Fruit fly (Drosophila melanogaster) whole organism, embryonic: ENCODE results near the gene Doc2.

ENCODE experiments used
- Ada2b ChIP-seq: fragments of 200-800 bp; sonication (Bioruptor generic); IDR thresholded peaks from 2 replicates; pipeline ENCODE4 v1.3.6; 2022; ENCODE audit warnings: missing biosample characterization, missing genetic modification characterization
- Adf1 ChIP-seq: fragments of 200-800 bp; sonication (Bioruptor generic); IDR thresholded peaks from 2 replicates; pipeline ENCODE4 v1.3.6; 2022; ENCODE audit warnings: missing biosample characterization, missing genetic modification characterization
- Awh ChIP-seq: fragments of 200-800 bp; sonication (Bioruptor generic); IDR thresholded peaks from 2 replicates; pipeline ENCODE4, ENCODE4 v1.3.6; 2022; ENCODE audit warnings: missing biosample characterization, missing genetic modification characterization
- Bgb ChIP-seq: fragments of 200-800 bp; sonication (Bioruptor generic); IDR thresholded peaks from 2 replicates; pipeline ENCODE4 v1.3.6; 2022; ENCODE audit warnings: missing biosample characterization, missing genetic modification characterization; ENCODE audit not compliant: partially characterized antibody
- CG10267 ChIP-seq: fragments of 200-800 bp; sonication (Bioruptor generic); optimal IDR thresholded peaks from 2 replicates; lab custom pipeline; 2018; ENCODE audit warnings: missing biosample characterization, mild to moderate bottlenecking, missing genetic modification characterization, moderate library complexity
- CG10274 ChIP-seq: fragments of 200-800 bp; sonication (Bioruptor generic); optimal IDR thresholded peaks from 3 replicates; lab custom pipeline; 2017; ENCODE audit warnings: missing biosample characterization, mild to moderate bottlenecking, missing genetic modification characterization
- CG10543 ChIP-seq: fragments of 200-800 bp; sonication (Bioruptor generic); optimal IDR thresholded peaks from 3 replicates; lab custom pipeline; 2017; ENCODE audit warnings: missing biosample characterization, mild to moderate bottlenecking, missing genetic modification characterization, moderate library complexity
- CG12299 ChIP-seq: fragments of 200-800 bp; sonication (Bioruptor generic); optimal IDR thresholded peaks from 2 replicates; lab custom pipeline; 2018; ENCODE audit warnings: missing biosample characterization, mild to moderate bottlenecking, missing genetic modification characterization
- CG16813 ChIP-seq: fragments of 200-800 bp; sonication (Bioruptor generic); IDR thresholded peaks from 3 replicates; pipeline ENCODE4 v1.3.6; 2022; ENCODE audit warnings: missing biosample characterization, missing genetic modification characterization; ENCODE audit not compliant: partially characterized antibody
- CG17359 ChIP-seq: fragments of 200-800 bp; sonication (Bioruptor generic); optimal IDR thresholded peaks from 3 replicates; lab custom pipeline; 2018; ENCODE audit warnings: missing biosample characterization, mild to moderate bottlenecking, missing genetic modification characterization, moderate library complexity
- CG3726 ChIP-seq: fragments of 200-800 bp; sonication (Bioruptor generic); IDR thresholded peaks from 3 replicates; pipeline ENCODE4, ENCODE4 v1.3.6; 2022; ENCODE audit warnings: missing biosample characterization, missing genetic modification characterization
- CG42726 ChIP-seq: fragments of 200-800 bp; sonication (Bioruptor generic); IDR thresholded peaks from 2 replicates; pipeline ENCODE4 v1.3.6; 2022; ENCODE audit warnings: missing biosample characterization, missing genetic modification characterization; ENCODE audit not compliant: partially characterized antibody
- CG4282 ChIP-seq: fragments of 200-800 bp; sonication (Bioruptor generic); optimal IDR thresholded peaks from 2 replicates; lab custom pipeline; 2016; ENCODE audit warnings: missing biosample characterization, missing genetic modification characterization
- CG4424 ChIP-seq: fragments of 200-800 bp; sonication (Bioruptor generic); optimal IDR thresholded peaks from 3 replicates; lab custom pipeline; 2016; ENCODE audit warnings: missing biosample characterization, missing genetic modification characterization
- CG4707 ChIP-seq: fragments of 200-800 bp; sonication (Bioruptor generic); optimal IDR thresholded peaks from 2 replicates; lab custom pipeline; 2018; ENCODE audit warnings: missing biosample characterization, mild to moderate bottlenecking, missing genetic modification characterization, moderate library complexity
- CG6791 ChIP-seq: fragments of 200-800 bp; sonication (Bioruptor generic); IDR thresholded peaks from 3 replicates; pipeline ENCODE4 v1.3.6; 2022; ENCODE audit warnings: missing biosample characterization, missing genetic modification characterization; ENCODE audit not compliant: partially characterized antibody
- CG7357 ChIP-seq: fragments of 200-800 bp; sonication (Bioruptor generic); IDR thresholded peaks from 3 replicates; pipeline ENCODE4 v1.3.6; 2022; ENCODE audit warnings: missing biosample characterization, missing genetic modification characterization
- CG7963 ChIP-seq: fragments of 200-800 bp; sonication (Bioruptor generic); IDR thresholded peaks from 3 replicates; pipeline ENCODE4 v1.3.6; 2022; ENCODE audit warnings: missing biosample characterization, missing genetic modification characterization; ENCODE audit not compliant: partially characterized antibody
- CTCF ChIP-seq: fragments of 200-800 bp; sonication (Bioruptor generic); optimal IDR thresholded peaks from 2 replicates; lab custom pipeline; 2017; ENCODE audit warnings: missing biosample characterization, mild to moderate bottlenecking, missing genetic modification characterization, moderate library complexity
- Dp ChIP-seq: fragments of 200-800 bp; sonication (Bioruptor generic); optimal IDR thresholded peaks from 2 replicates; lab custom pipeline; 2018; ENCODE audit warnings: missing biosample characterization, mild to moderate bottlenecking, missing genetic modification characterization, moderate library complexity
- Elba2 ChIP-seq: fragments of 200-800 bp; sonication (Bioruptor generic); optimal IDR thresholded peaks from 3 replicates; lab custom pipeline; 2016; ENCODE audit warnings: missing biosample characterization, missing genetic modification characterization
- Ets65A ChIP-seq: fragments of 200-800 bp; sonication (Bioruptor generic); peaks from one replicate; lab custom pipeline; 2016; ENCODE audit warnings: missing biosample characterization, missing genetic modification characterization
- HLH3B ChIP-seq: fragments of 200-800 bp; sonication (Bioruptor generic); IDR thresholded peaks from 2 replicates; pipeline ENCODE4 v1.3.6; 2022; ENCODE audit warnings: missing biosample characterization, missing genetic modification characterization
- HLH4C ChIP-seq: fragments of 200-800 bp; sonication (Bioruptor generic); IDR thresholded peaks from 3 replicates; pipeline ENCODE4 v1.3.6; 2022; ENCODE audit warnings: missing biosample characterization, missing genetic modification characterization; ENCODE audit not compliant: partially characterized antibody
- HmgZ ChIP-seq: fragments of 200-800 bp; sonication (Bioruptor generic); optimal IDR thresholded peaks from 2 replicates; lab custom pipeline; 2018; ENCODE audit warnings: missing biosample characterization, mild to moderate bottlenecking, missing genetic modification characterization
- Max ChIP-seq: fragments of 200-800 bp; sonication (Bioruptor generic); optimal IDR thresholded peaks from 2 replicates; lab custom pipeline; 2016; ENCODE audit warnings: missing biosample characterization, mild to moderate bottlenecking, missing genetic modification characterization
- Nf-YA ChIP-seq: fragments of 200-800 bp; sonication (Bioruptor generic); IDR thresholded peaks from 2 replicates; pipeline ENCODE4 v1.3.6; 2022; ENCODE audit warnings: missing biosample characterization, missing genetic modification characterization
- Opbp ChIP-seq: fragments of 200-800 bp; sonication (Bioruptor generic); IDR thresholded peaks from 3 replicates; pipeline ENCODE4 v1.3.6; 2022; ENCODE audit warnings: missing biosample characterization, missing genetic modification characterization; ENCODE audit not compliant: partially characterized antibody
- PHDP ChIP-seq: fragments of 200-800 bp; sonication (Bioruptor generic); optimal IDR thresholded peaks from 3 replicates; lab custom pipeline; 2018; ENCODE audit warnings: missing biosample characterization, mild to moderate bottlenecking, missing genetic modification characterization, moderate library complexity
- Pdp1 ChIP-seq, 2 experiments: fragments of 200-800 bp; sonication (Bioruptor generic); optimal IDR thresholded peaks; 3 replicates each; lab custom pipeline; 2016; ENCODE audit warnings: missing biosample characterization in 2 of 2, missing genetic modification characterization in 2 of 2, mild to moderate bottlenecking in 1 of 2, moderate library complexity in 1 of 2
- Taf1 ChIP-seq: fragments of 200-800 bp; sonication (Bioruptor generic); IDR thresholded peaks from 2 replicates; pipeline ENCODE4 v1.3.6; 2022; ENCODE audit warnings: missing biosample characterization, missing genetic modification characterization
- ci ChIP-seq: fragments of 200-800 bp; sonication (Bioruptor generic); IDR thresholded peaks from 3 replicates; pipeline ENCODE4 v1.3.6; 2022; ENCODE audit warnings: missing biosample characterization, missing genetic modification characterization
- gcm ChIP-seq: fragments of 200-800 bp; sonication (Bioruptor generic); optimal IDR thresholded peaks from 2 replicates; lab custom pipeline; 2019; ENCODE audit warnings: missing biosample characterization, mild to moderate bottlenecking, missing genetic modification characterization, moderate library complexity
- gsb-n ChIP-seq: fragments of 200-800 bp; sonication (Bioruptor generic); optimal IDR thresholded peaks from 3 replicates; lab custom pipeline; 2018; ENCODE audit warnings: missing biosample characterization, mild to moderate bottlenecking, missing genetic modification characterization
- h ChIP-seq: fragments of >200 bp; optimal IDR thresholded peaks from 2 replicates; lab custom pipeline; 2017
- ken ChIP-seq: fragments of 200-800 bp; sonication (Bioruptor generic); IDR thresholded peaks from 3 replicates; pipeline ENCODE4 v1.3.6; 2022; ENCODE audit warnings: missing biosample characterization, missing genetic modification characterization
- knrl ChIP-seq: fragments of 200-800 bp; sonication (Bioruptor generic); IDR thresholded peaks from 3 replicates; pipeline ENCODE4 v1.3.6; 2022; ENCODE audit warnings: missing biosample characterization, missing genetic modification characterization; ENCODE audit not compliant: partially characterized antibody
- lab ChIP-seq: fragments of 200-800 bp; sonication (Bioruptor generic); optimal IDR thresholded peaks from 3 replicates; lab custom pipeline; 2017; ENCODE audit warnings: missing biosample characterization, missing genetic modification characterization, mild to moderate bottlenecking, moderate library complexity, missing genetic modification reagents
- pho ChIP-seq: fragments of 200-800 bp; sonication (Bioruptor generic); optimal IDR thresholded peaks from 2 replicates; lab custom pipeline; 2016; ENCODE audit warnings: missing biosample characterization, missing genetic modification characterization
- pros ChIP-seq: fragments of 200-800 bp; sonication (Bioruptor generic); optimal IDR thresholded peaks from 3 replicates; lab custom pipeline; 2019; ENCODE audit warnings: missing biosample characterization, mild to moderate bottlenecking, missing genetic modification characterization, moderate library complexity
- sens ChIP-seq: fragments of 200-800 bp; sonication (Bioruptor generic); peaks from one replicate; lab custom pipeline; 2016; ENCODE audit warnings: missing biosample characterization, missing genetic modification characterization
- sna ChIP-seq: fragments of 200-800 bp; sonication (Bioruptor generic); IDR thresholded peaks from 2 replicates; pipeline ENCODE4 v1.3.6; 2022; ENCODE audit warnings: missing biosample characterization, missing genetic modification characterization; ENCODE audit not compliant: partially characterized antibody
- sqz ChIP-seq: fragments of 200-800 bp; sonication (Bioruptor generic); optimal IDR thresholded peaks from 3 replicates; lab custom pipeline; 2018; ENCODE audit warnings: missing biosample characterization, mild to moderate bottlenecking, missing genetic modification characterization
- stwl ChIP-seq: fragments of 200-800 bp; sonication (Bioruptor generic); optimal IDR thresholded peaks from 3 replicates; lab custom pipeline; 2018; ENCODE audit warnings: missing biosample characterization, mild to moderate bottlenecking, missing genetic modification characterization, moderate library complexity
- vnd ChIP-seq: fragments of 200-800 bp; sonication (Bioruptor generic); IDR thresholded peaks from 3 replicates; pipeline ENCODE4 v1.3.6; 2022; ENCODE audit warnings: missing biosample characterization, missing genetic modification characterization; ENCODE audit not compliant: partially characterized antibody

Doc2 gene

DNA sequence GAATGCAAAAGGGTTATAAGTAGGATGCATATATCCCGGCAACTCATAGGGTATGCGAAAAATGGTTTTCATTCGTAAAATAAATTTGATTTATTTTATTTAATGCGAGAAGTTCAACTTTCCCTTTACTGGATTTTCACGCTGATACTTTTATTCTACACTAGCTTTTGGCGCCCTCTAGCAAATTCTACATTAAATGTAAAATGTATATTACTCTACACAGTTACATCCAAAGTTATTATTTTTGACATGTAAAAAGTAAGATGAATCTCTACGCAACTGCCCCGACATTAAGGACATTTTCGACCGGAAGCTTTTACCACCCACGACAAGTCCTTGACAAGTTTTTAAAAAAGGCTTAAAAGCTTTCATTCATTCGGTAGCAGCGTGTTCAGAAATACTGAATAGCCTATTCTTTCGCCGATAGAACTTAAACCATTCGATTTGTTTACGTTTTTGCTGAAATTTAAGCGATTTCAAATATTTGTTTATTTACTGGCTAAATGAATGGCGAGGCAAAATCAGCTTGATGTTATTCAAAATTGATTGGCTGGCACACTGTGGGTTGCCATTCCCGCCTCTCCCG, 35.9 kb upstream of the Doc2 start (continued):
- TF ChIP-seq Elba2 (no peak), CG4282 (no peak), CG12299 (tag; lab: Kevin White, UChicago) (no peak), Awh (GFP tag; lab: Robert Waterston, UW) (no peak), HLH3B (GFP tag; lab: Robert Waterston, UW) (no peak), CTCF (GFP tag; lab: Kevin White, UChicago) (peak; percentile 93), Opbp (GFP tag; lab: Robert Waterston, UW) (0 out of 3 replicates have a peak, but pooled peaks have one; percentile 41), Nf-YA (no peak), CG42726 (GFP tag; lab: Robert Waterston, UW) (peak; percentile 65), stwl (no peak), Adf1 (GFP tag; lab: Robert Waterston, UW) (no peak), HLH4C (peak; percentile 28; the same call in 1 of the 3 replicates), Max (no peak), CG4424 (no peak), vnd (0 out of 3 replicates have a peak, but pooled peaks have one; percentile 33), CG10543 (GFP tag; lab: Kevin White, UChicago) (no peak), knrl (peak; percentile 63), PHDP (tag; lab: Kevin White, UChicago) (no peak), CG16813 (peak; percentile 68; the same call in 2 of the 3 replicates), CG10274 (GFP tag; lab: Kevin White, UChicago) (no peak), CG7357 (GFP tag; lab: Robert Waterston, UW) (no peak), CG6791 (peak; percentile 63; the same call in 2 of the 3 replicates), HmgZ (tag; lab: Kevin White, UChicago) (peak; percentile 14), Dp (GFP tag; lab: Kevin White, UChicago) (no peak), sna (GFP tag; lab: Robert Waterston, UW) (no peak), ci (GFP tag; lab: Robert Waterston, UW) (0 out of 3 replicates have a peak, but pooled peaks have one; percentile 32), ken (no peak), CG7963 (GFP tag; lab: Robert Waterston, UW) (peak; percentile 31; the same call in 1 of the 3 replicates), CG4707 (GFP tag; lab: Kevin White, UChicago) (no peak), sens (GFP tag; lab: Kevin White, UChicago) (peak; percentile 56), Ada2b (GFP tag; lab: Robert Waterston, UW) (no peak), Bgb (GFP tag; lab: Robert Waterston, UW) (peak; percentile 73)

DNA sequence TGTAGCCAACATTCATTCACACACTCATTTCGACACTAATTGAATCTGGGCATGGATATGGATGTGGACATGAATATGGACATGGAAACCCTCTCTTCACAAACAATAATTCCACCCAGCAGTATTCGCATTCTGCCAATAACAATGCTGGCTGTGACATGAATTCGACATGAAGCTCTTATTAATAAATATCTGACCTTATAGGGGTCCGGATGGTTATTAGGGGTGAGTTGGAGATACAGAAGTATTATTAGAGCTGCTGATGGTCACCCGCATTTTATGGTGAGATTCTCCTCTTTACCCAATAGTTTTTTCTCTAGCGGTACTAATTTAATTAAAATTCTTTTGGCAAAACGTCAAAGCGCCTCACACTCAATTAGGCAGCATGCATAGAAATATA, 35.2 kb upstream of the Doc2 start:
- TF ChIP-seq h (no peak), gcm (GFP tag; lab: Kevin White, UChicago) (peak; percentile 97), CG10267 (tag; lab: Kevin White, UChicago) (no peak), gsb-n (tag; lab: Kevin White, UChicago) (peak; percentile 41), CG7357 (GFP tag; lab: Robert Waterston, UW) (no peak), pros (peak; percentile 56)
- TF ChIP-seq, all 482 proteins: peak for 3

DNA sequence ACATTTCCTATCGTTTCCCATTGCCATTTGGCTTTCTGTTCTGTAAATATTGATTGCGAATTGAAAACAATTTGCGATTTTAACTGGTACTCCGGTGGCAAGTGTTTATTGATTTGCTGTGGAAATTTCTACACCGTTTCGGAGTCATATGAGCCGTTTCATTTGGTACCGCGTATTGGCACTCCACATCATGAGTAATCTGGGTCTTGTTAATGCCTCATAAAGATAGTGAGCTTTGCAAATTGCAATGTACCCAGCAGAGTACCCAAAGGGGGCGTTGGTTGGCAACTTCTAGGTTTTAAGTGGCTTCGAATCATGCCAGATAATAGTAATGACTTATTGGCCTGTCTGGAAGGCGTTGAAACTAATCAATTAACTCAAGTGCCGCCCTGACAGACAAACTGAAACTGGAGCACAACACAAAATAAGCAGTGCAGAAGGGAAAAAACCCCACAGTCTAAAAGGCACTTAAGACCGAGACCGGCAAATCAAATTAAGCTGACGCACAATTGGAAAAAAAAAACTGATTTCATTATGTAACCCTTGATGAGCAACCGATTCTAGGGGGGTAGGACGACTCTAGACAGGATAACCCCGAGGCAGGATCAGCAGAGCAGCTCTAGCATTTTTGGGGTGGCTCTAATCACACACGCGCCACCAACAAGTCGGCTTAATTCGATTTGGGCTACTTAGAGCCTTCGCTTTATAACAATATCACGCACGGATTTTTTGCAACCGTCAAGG, 33.9 kb upstream of the Doc2 start:
- TF ChIP-seq Pdp1 (GFP tag; optimal IDR thresholded peaks at IDR 0.05; lab: Kevin White, UChicago) (peak in 1 of 2 experiments; percentile 74), CG17359 (tag; lab: Kevin White, UChicago) (no peak), CG3726 (0 out of 3 replicates have a peak, but pooled peaks have one; percentile 15), sqz (GFP tag; lab: Kevin White, UChicago) (peak; percentile 43), pros (peak; percentile 59), Taf1 (GFP tag; lab: Robert Waterston, UW) (no peak), gsb-n (tag; lab: Kevin White, UChicago) (peak; percentile 17), pho (no peak), Ets65A (GFP tag; lab: Kevin White, UChicago) (peak; percentile 69), lab (peak; percentile 23)
